Worm (Caenorhabditis elegans) whole organism, late embryonic: ENCODE results near the gene F08C6.5.
A peak's percentile ranks its signal among the peaks of the same experiment; 100 is the strongest.

Experiments used
- C08G9.2 ChIP-seq: sonication (generic microtip); optimal IDR thresholded peaks from 2 replicates; lab custom pipeline; 2016; ENCODE audit warnings: mild to moderate bottlenecking, missing genetic modification characterization, moderate library complexity, missing compliant biosample characterization
- K02D7.2 ChIP-seq: sonication (generic microtip); optimal IDR thresholded peaks from 2 replicates; lab custom pipeline; 2017; ENCODE audit warnings: mild to moderate bottlenecking, missing genetic modification characterization, missing compliant biosample characterization
- K09A11.1 ChIP-seq: sonication (generic microtip); optimal IDR thresholded peaks from 2 replicates; lab custom pipeline; 2017; ENCODE audit warnings: antibody characterized with exemption, mild to moderate bottlenecking, missing genetic modification characterization, missing compliant biosample characterization; ENCODE audit not compliant: insufficient read depth
- T23F11.4 ChIP-seq: fragments of 200-800 bp; sonication (Bioruptor generic); optimal IDR thresholded peaks from 2 replicates; lab custom pipeline; 2018; ENCODE audit warnings: mild to moderate bottlenecking, missing genetic modification characterization, missing compliant biosample characterization
- Y22D7AL.16 ChIP-seq: sonication (generic microtip); optimal IDR thresholded peaks from 2 replicates; lab custom pipeline; 2016; ENCODE audit warnings: missing genetic modification characterization, missing compliant biosample characterization
- ahr-1 ChIP-seq: sonication (generic microtip); optimal IDR thresholded peaks from 2 replicates; lab custom pipeline; 2016; ENCODE audit warnings: missing genetic modification characterization, missing compliant biosample characterization
- ceh-14 ChIP-seq: sonication (generic microtip); optimal IDR thresholded peaks from 2 replicates; lab custom pipeline; 2016; ENCODE audit warnings: missing genotype, missing genetic modification characterization, missing compliant biosample characterization
- ceh-2 ChIP-seq: sonication (generic microtip); optimal IDR thresholded peaks from 2 replicates; lab custom pipeline; 2016; ENCODE audit warnings: missing genotype, missing genetic modification characterization, missing compliant biosample characterization
- ceh-9 ChIP-seq: sonication (generic microtip); optimal IDR thresholded peaks from 2 replicates; lab custom pipeline; 2016; ENCODE audit warnings: mild to moderate bottlenecking, missing genetic modification characterization, inconsistent platforms, missing compliant biosample characterization
- che-1 ChIP-seq: sonication (generic microtip); optimal IDR thresholded peaks from 2 replicates; lab custom pipeline; 2016; ENCODE audit warnings: mild to moderate bottlenecking, missing genetic modification characterization, missing compliant biosample characterization
- dmd-4 ChIP-seq: sonication (generic microtip); optimal IDR thresholded peaks from 2 replicates; lab custom pipeline; 2016; ENCODE audit warnings: borderline replicate concordance, missing genetic modification characterization, missing compliant biosample characterization
- elt-2 ChIP-seq: sonication (generic microtip); optimal IDR thresholded peaks from 2 replicates; lab custom pipeline; 2016; ENCODE audit warnings: missing genetic modification reagents, missing genetic modification characterization, missing compliant biosample characterization
- fax-1 ChIP-seq: sonication (generic microtip); optimal IDR thresholded peaks from 2 replicates; lab custom pipeline; 2016; ENCODE audit warnings: missing genotype, missing genetic modification characterization, missing compliant biosample characterization
- fkh-10 ChIP-seq: fragments of 150-350 bp; optimal IDR thresholded peaks from 2 replicates; lab custom pipeline; 2014; ENCODE audit warnings: missing biosample characterization, missing genetic modification reagents, missing genetic modification characterization
- hlh-30 ChIP-seq: sonication (generic microtip); optimal IDR thresholded peaks from 2 replicates; lab custom pipeline; 2017; ENCODE audit warnings: antibody characterized with exemption, missing genetic modification characterization, missing compliant biosample characterization; ENCODE audit not compliant: insufficient read depth
- hlh-8 ChIP-seq: sonication (generic microtip); optimal IDR thresholded peaks from 2 replicates; lab custom pipeline; 2016; ENCODE audit warnings: missing genotype, missing genetic modification characterization, missing compliant biosample characterization
- madf-2 ChIP-seq: sonication (generic microtip); optimal IDR thresholded peaks from 2 replicates; lab custom pipeline; 2017; ENCODE audit warnings: missing genetic modification characterization, missing compliant biosample characterization
- mec-3 ChIP-seq: sonication (generic microtip); optimal IDR thresholded peaks from 2 replicates; lab custom pipeline; 2016; ENCODE audit warnings: borderline replicate concordance, missing genetic modification characterization, missing compliant biosample characterization
- nhr-232 ChIP-seq: sonication (generic microtip); optimal IDR thresholded peaks from 2 replicates; lab custom pipeline; 2016; ENCODE audit warnings: missing genetic modification characterization, missing compliant biosample characterization
- npax-4 ChIP-seq: sonication (generic microtip); optimal IDR thresholded peaks from 2 replicates; lab custom pipeline; 2016; ENCODE audit warnings: missing genetic modification characterization, missing compliant biosample characterization
- odd-2 ChIP-seq: sonication (generic microtip); optimal IDR thresholded peaks from 2 replicates; lab custom pipeline; 2017; ENCODE audit warnings: antibody characterized with exemption, mild to moderate bottlenecking, missing genetic modification characterization, missing compliant biosample characterization
- pag-3 ChIP-seq: sonication (generic microtip); optimal IDR thresholded peaks from 2 replicates; lab custom pipeline; 2016; ENCODE audit warnings: missing compliant biosample characterization, missing genetic modification characterization, borderline replicate concordance
- pax-1 ChIP-seq: fragments of 150-350 bp; optimal IDR thresholded peaks from 2 replicates; lab custom pipeline; 2014; ENCODE audit warnings: missing biosample characterization, missing genetic modification characterization
- sox-2 ChIP-seq: fragments of 200-800 bp; sonication (Bioruptor generic); IDR thresholded peaks from 2 replicates; pipeline ENCODE4 v1.3.6; 2022; ENCODE audit warnings: missing genetic modification reagents, missing genetic modification characterization, missing compliant biosample characterization
- sox-4 ChIP-seq: sonication (generic microtip); optimal IDR thresholded peaks from 2 replicates; lab custom pipeline; 2017; ENCODE audit warnings: mild to moderate bottlenecking, missing genetic modification characterization, inconsistent platforms, missing compliant biosample characterization
- syd-9 ChIP-seq: sonication (generic microtip); optimal IDR thresholded peaks from 2 replicates; lab custom pipeline; 2016; ENCODE audit warnings: mild to moderate bottlenecking, missing genetic modification characterization, moderate library complexity, missing compliant biosample characterization
- tbx-2 ChIP-seq: sonication (generic microtip); optimal IDR thresholded peaks from 2 replicates; lab custom pipeline; 2016; ENCODE audit warnings: missing genetic modification characterization, missing compliant biosample characterization
- ttx-3 ChIP-seq: sonication (generic microtip); optimal IDR thresholded peaks from 2 replicates; lab custom pipeline; 2016; ENCODE audit warnings: missing genetic modification reagents, missing genetic modification characterization, missing compliant biosample characterization
- unc-3 ChIP-seq, 2 experiments: fragments of 200-800 bp in 1 of 2; sonication (Bioruptor generic) in 1 of 2; sonication (generic microtip) in 1 of 2; conservative IDR thresholded peaks in 1 of 2; optimal IDR thresholded peaks in 1 of 2; 2 replicates each; pipeline versions ENCODE4 v1.3.6 to Lab custom; 2016 to 2022; ENCODE audit warnings: missing compliant biosample characterization in 2 of 2, missing genetic modification characterization in 2 of 2, missing genetic modification reagents in 1 of 2

Gene F08C6.5

DNA sequence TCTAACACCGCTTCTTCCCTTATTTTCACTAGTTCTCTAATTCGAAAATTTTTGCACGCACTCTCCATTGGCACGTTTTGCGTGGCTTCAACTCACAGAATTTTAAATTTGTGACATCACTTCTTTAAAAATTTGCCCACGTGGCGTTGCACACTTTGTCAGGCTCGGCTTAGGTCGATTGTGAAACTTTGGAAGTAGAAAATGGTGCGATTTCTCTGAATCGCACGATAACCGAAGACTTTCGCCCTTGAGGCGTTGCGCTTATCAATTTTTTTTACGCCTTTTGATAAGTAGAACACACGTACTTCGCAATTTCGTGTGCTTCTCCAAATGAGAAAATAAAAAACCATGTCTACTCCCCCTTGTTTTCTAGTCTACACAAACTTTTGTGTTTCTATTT, 19.1 kb downstream of the F08C6.5 start:
- TF ChIP-seq elt-2 (tag; lab: Kevin White, UChicago) (peak; percentile 5), hlh-30 (tag; lab: Kevin White, UChicago) (no peak), sox-2 (GFP tag; lab: Robert Waterston, UW) (no peak)

DNA sequence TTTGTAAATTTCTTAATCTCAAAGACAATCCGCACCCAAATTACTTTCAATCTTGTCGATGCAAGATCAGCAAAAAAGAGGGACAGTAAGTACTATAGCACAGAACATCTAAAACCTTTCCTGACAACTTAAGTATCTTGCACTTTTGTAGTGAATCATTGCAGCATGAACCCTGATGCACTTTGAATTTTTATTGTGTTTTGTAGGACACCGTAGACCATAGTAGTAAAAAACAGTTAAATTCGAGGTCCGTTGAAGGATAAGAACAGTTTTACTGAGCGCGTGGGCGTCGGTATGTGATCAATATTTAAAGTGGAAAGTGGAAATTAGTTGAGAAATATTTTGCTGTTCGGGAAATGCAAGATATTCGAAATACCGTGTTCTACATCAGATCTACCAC, 23.0 kb downstream of the F08C6.5 start:
- TF ChIP-seq ahr-1 (tag; lab: Kevin White, UChicago) (no peak), mec-3 (no peak), fax-1 (tag; lab: Kevin White, UChicago) (no peak), elt-2 (tag; lab: Kevin White, UChicago) (no peak), syd-9 (tag; lab: Kevin White, UChicago) (no peak), tbx-2 (tag; lab: Kevin White, UChicago) (no peak), T23F11.4 (no peak), K02D7.2 (tag; lab: Kevin White, UChicago) (no peak), che-1 (tag; lab: Kevin White, UChicago) (no peak), unc-3 (GFP tag; conservative IDR thresholded peaks at IDR 0.05; lab: Robert Waterston, UW) (no peak), unc-3 (tag; optimal IDR thresholded peaks at IDR 0.05; lab: Kevin White, UChicago) (no peak), ceh-14 (tag; lab: Kevin White, UChicago) (no peak), K09A11.1 (tag; lab: Kevin White, UChicago) (no peak), odd-2 (tag; lab: Kevin White, UChicago) (no peak), fkh-10 (GFP tag; lab: Kevin White, UChicago) (no peak)
- TF ChIP-seq, all 69 proteins: peak for 0

DNA sequence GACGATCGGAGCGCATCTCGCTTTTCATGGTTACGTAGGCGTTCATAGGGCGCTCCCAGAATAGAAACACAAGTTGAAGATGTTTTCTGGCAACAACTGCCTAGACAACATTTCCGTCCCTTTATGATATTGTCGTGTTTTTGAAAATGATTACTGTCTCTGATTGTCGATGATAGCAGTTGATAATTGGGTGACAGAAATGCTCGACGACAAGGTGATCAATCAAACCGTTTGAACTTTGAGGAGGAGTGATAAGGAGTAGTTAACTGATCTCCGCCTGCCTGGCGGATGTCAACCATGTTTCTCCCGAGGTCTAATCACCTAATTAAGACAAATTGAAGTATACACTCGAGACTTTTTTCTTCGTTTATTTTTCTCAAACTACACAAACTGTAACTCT, 24.7 kb downstream of the F08C6.5 start:
- no peak for TF ChIP-seq tbx-2 (tag; lab: Kevin White, UChicago)
- TF ChIP-seq, all 69 proteins: peak for 0

DNA sequence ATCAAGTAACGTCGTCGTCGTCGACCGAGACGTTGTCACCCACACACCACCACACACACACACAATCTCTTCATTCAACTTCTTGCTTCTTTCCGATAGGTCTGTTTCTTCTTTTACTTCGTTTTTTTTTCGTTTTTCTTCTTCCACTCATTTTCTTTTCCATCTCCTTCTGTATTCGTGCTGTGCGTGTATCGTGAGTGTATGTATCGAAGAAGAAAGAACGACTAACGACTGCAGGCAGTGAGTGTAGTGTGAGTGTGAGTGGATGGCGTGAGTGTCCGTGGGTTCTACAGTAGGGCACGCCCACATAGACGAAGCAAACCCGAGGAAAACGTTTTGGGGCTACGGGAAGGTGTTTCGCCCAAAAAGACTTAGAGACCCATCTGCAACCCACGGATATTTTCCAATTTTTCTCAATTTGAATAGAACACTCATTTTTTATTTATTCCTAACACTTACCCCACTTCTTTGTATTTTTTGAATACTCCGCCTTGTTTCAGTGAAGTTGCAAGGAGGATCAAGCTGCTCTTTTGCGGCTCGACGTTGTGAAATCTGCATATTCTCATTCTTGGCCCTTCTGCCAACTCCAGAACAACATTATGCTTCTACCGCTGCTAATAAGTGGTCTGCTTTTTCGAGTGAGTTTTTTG, 26.5 kb downstream of the F08C6.5 start, which contains the start of gene adt-2:
Gene adt-2 (plus strand): TSS at position 600 of the 650 bp plus-strand sequence.
- TF ChIP-seq npax-4 (tag; lab: Kevin White, UChicago), result no peak
- TF ChIP-seq pag-3 (tag; lab: Kevin White, UChicago), result no peak
- no peak for TF ChIP-seq fax-1 (tag; lab: Kevin White, UChicago)
- TF ChIP-seq, all 69 proteins: peak for 0

DNA sequence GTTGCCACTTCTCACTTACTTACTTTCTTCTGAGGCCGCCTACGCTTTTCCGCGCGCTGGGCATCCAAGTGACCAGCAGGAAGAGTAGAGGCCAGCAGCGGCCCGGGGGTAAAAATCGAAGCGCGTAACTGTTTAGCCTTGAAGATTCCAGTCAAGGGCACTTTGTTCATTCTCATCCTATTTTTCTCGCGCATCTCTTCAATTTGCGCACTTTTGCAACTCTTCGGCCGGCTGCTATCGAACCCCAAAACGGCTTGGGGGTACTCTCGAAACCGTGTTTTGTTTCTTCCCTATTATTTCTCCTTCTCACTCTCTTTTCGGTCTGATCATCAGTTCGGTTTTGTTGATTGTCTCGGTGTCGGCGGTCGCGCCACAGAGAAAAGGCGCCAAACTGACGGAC, 27.4 kb downstream of the F08C6.5 start:
- peak; percentile 29 for TF ChIP-seq C08G9.2
- TF ChIP-seq fax-1 (tag; lab: Kevin White, UChicago), result no peak

DNA sequence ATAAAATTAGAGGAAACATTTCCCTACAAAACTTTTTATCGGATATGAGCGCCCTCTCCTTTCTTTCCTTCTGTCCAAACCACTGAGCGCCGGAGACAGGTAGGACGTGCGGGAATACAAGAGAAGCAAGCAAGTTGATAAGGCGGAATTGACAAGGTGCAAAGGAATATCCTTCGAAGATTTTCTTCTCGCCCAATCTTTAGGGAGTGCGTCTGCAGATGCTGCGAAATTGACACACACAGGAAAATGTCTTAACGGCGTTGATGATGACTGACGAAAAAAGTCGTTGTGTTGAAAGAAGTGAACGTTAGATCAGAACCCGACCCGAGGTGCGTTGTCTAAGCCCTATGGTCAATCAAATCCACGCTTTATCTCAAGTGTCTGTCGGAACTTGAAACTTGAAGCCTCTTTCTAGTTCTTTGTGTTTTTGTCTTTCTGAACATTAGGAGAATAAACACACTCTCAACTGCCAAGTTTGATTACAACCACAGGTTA, 28.6 kb downstream of the F08C6.5 start:
- TF ChIP-seq Y22D7AL.16, result no peak
- TF ChIP-seq hlh-8, result no peak
- no peak for TF ChIP-seq madf-2
- no peak for TF ChIP-seq pax-1 (tag; lab: Kevin White, UChicago)
- TF ChIP-seq syd-9 (tag; lab: Kevin White, UChicago), result no peak
- TF ChIP-seq ceh-2, result no peak
- no peak for TF ChIP-seq ttx-3 (tag; lab: Kevin White, UChicago)
- no peak for TF ChIP-seq sox-4 (tag; lab: Kevin White, UChicago)
- TF ChIP-seq nhr-232, result no peak
- no peak for TF ChIP-seq K02D7.2 (tag; lab: Kevin White, UChicago)
- TF ChIP-seq fkh-10 (GFP tag; lab: Kevin White, UChicago), result no peak
- no peak for TF ChIP-seq ceh-9 (tag; lab: Kevin White, UChicago)
- no peak for TF ChIP-seq dmd-4
